Worm (Caenorhabditis elegans) whole organism, L4 larva: ENCODE measurements around the gene ZK512.2.

ENCODE experiments used
- aly-2 ChIP-seq: sonication (generic microtip); optimal IDR thresholded peaks from 2 replicates; lab custom pipeline; 2018; ENCODE audit warnings: missing biosample characterization, missing genetic modification characterization
- daf-16 ChIP-seq, 3 experiments: sonication (generic microtip); optimal IDR thresholded peaks; 2 replicates each; lab custom pipeline; 2016 to 2017; ENCODE audit warnings: missing genetic modification characterization in 3 of 3, missing genetic modification reagents in 3 of 3, mild to moderate bottlenecking in 2 of 3, missing compliant biosample characterization in 2 of 3, missing biosample characterization in 1 of 3, moderate library complexity in 1 of 3
- fos-1 ChIP-seq: fragments of 150-350 bp; optimal IDR thresholded peaks from 2 replicates; lab custom pipeline; 2014; ENCODE audit warnings: missing biosample characterization, missing genetic modification characterization
- lir-3 ChIP-seq: sonication (generic microtip); optimal IDR thresholded peaks from 2 replicates; lab custom pipeline; 2016; ENCODE audit warnings: mild to moderate bottlenecking, missing genetic modification characterization, missing compliant biosample characterization
- mes-2 ChIP-seq: sonication (generic microtip); optimal IDR thresholded peaks from 2 replicates; lab custom pipeline; 2016; ENCODE audit warnings: missing genotype, mild to moderate bottlenecking, missing genetic modification characterization, missing compliant biosample characterization; ENCODE audit not compliant: poor library complexity, severe bottlenecking
- nhr-42 ChIP-seq: fragments of 200-800 bp; sonication (Bioruptor generic); IDR thresholded peaks from 2 replicates; pipeline ENCODE4 v1.3.6; 2022; ENCODE audit warnings: missing genetic modification characterization, missing compliant biosample characterization
- pqm-1 ChIP-seq: sonication (generic microtip); optimal IDR thresholded peaks from 2 replicates; lab custom pipeline; 2017; ENCODE audit warnings: missing biosample characterization, missing genetic modification characterization
- rbr-2 ChIP-seq: sonication (generic microtip); optimal IDR thresholded peaks from 2 replicates; lab custom pipeline; 2016; ENCODE audit warnings: missing genotype, missing genetic modification characterization, missing compliant biosample characterization
- snpc-1.2 ChIP-seq: fragments of 200-800 bp; sonication (Bioruptor generic); IDR thresholded peaks from 2 replicates; pipeline ENCODE4 v1.3.6; 2022; ENCODE audit warnings: missing genetic modification reagents, missing genetic modification characterization, missing compliant biosample characterization
- snpc-4 ChIP-seq: fragments of 150-350 bp; optimal IDR thresholded peaks from 2 replicates; lab custom pipeline; 2014; ENCODE audit warnings: missing biosample characterization, missing genetic modification characterization
- zfp-2 ChIP-seq: sonication (generic microtip); optimal IDR thresholded peaks from 2 replicates; lab custom pipeline; 2016; ENCODE audit warnings: mild to moderate bottlenecking, missing genetic modification characterization, missing compliant biosample characterization

DNA sequence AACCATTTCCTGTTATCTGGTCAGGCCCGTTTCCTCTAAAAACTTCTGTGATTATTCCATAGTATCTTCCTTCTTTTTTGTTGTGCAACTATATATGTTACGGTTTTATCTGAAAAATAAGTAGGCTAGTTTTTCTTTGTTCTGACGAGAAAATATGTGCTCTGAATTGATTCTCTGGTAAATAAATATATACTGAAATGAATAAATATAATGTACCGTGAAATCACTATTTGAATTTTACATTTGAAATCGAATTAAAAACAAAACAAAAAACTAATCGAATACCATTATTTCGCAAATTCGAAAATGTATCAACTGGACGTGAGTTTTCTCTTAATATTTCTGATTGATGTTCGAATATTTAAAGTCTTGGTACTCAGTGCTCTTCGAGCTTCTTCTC, 14.0 kb downstream of the ZK512.2 start, which contains the start of gene ZK512.10:
- no peak for TF ChIP-seq lir-3 (tag; lab: Kevin White, UChicago)
- no peak for TF ChIP-seq daf-16 (GFP tag; optimal IDR thresholded peaks at IDR 0.05; lab: Kevin White, UChicago)
- TF ChIP-seq daf-16 (tag; optimal IDR thresholded peaks at IDR 0.05; lab: Kevin White, UChicago): no peak
- TF ChIP-seq snpc-4: no peak
- TF ChIP-seq pqm-1 (tag; lab: Kevin White, UChicago): no peak
- no peak for TF ChIP-seq snpc-1.2 (GFP tag; lab: Robert Waterston, UW)
- no peak for TF ChIP-seq mes-2 (tag; lab: Kevin White, UChicago)
- no peak for TF ChIP-seq fos-1 (tag; lab: Kevin White, UChicago)
- TF ChIP-seq zfp-2: no peak
- TF ChIP-seq aly-2 (tag; lab: Kevin White, UChicago): no peak
- TF ChIP-seq nhr-42 (GFP tag; lab: Robert Waterston, UW): no peak
- TF ChIP-seq rbr-2: no peak
